Fruit fly (Drosophila melanogaster) whole organism, prepupa: ENCODE results near the gene CG45493.
A peak's percentile ranks its signal among the peaks of the same experiment; 100 is the strongest.
"Not testable (repeated sequence)": the region's sequence is repeated elsewhere in the genome, so short reads cannot be mapped to it uniquely, and the experiment has no call there.

ENCODE experiments used
- CG10669 ChIP-seq: fragments of 200-800 bp; sonication (Bioruptor generic); optimal IDR thresholded peaks from 3 replicates; lab custom pipeline; 2018; ENCODE audit warnings: missing biosample characterization, mild to moderate bottlenecking, missing genetic modification characterization, moderate library complexity
- CG11294 ChIP-seq: fragments of 200-800 bp; sonication (Bioruptor generic); IDR thresholded peaks from 2 replicates; pipeline ENCODE4 v1.3.6; 2022; ENCODE audit warnings: missing biosample characterization, missing genetic modification characterization
- CG11902 ChIP-seq: fragments of 200-800 bp; sonication (Bioruptor generic); optimal IDR thresholded peaks from 3 replicates; lab custom pipeline; 2016; ENCODE audit warnings: missing biosample characterization, missing genetic modification characterization
- CG15336 ChIP-seq: fragments of 200-800 bp; sonication (Bioruptor generic); IDR thresholded peaks from 2 replicates; pipeline ENCODE4 v1.3.6; 2022; ENCODE audit warnings: missing biosample characterization, missing genetic modification characterization
- CG16779 ChIP-seq: fragments of 200-800 bp; sonication (Bioruptor generic); optimal IDR thresholded peaks from 3 replicates; lab custom pipeline; 2017; ENCODE audit warnings: missing biosample characterization, mild to moderate bottlenecking, missing genetic modification characterization
- CG31627 ChIP-seq: fragments of 200-800 bp; sonication (Bioruptor generic); optimal IDR thresholded peaks from 3 replicates; lab custom pipeline; 2016; ENCODE audit warnings: missing biosample characterization, missing genetic modification characterization
- CG32006 ChIP-seq: fragments of 200-800 bp; sonication (Bioruptor generic); optimal IDR thresholded peaks from 3 replicates; lab custom pipeline; 2017; ENCODE audit warnings: missing biosample characterization, mild to moderate bottlenecking, missing genetic modification characterization
- CG6276 ChIP-seq: fragments of 200-800 bp; sonication (Bioruptor generic); optimal IDR thresholded peaks from 2 replicates; lab custom pipeline; 2017; ENCODE audit warnings: missing biosample characterization, mild to moderate bottlenecking, missing genetic modification characterization
- CG6792 ChIP-seq: fragments of 200-800 bp; sonication (Bioruptor generic); optimal IDR thresholded peaks from 3 replicates; lab custom pipeline; 2016; ENCODE audit warnings: missing biosample characterization, missing genetic modification characterization
- CG6854 ChIP-seq: fragments of 200-800 bp; sonication (Bioruptor generic); optimal IDR thresholded peaks from 2 replicates; lab custom pipeline; 2017; ENCODE audit warnings: missing biosample characterization, mild to moderate bottlenecking, missing genetic modification characterization
- CG8319 ChIP-seq: fragments of 200-800 bp; sonication (Bioruptor generic); optimal IDR thresholded peaks from 3 replicates; lab custom pipeline; 2016; ENCODE audit warnings: missing biosample characterization, missing genetic modification characterization
- CG8632 ChIP-seq: fragments of 200-800 bp; sonication (Bioruptor generic); optimal IDR thresholded peaks from 3 replicates; lab custom pipeline; 2016; ENCODE audit warnings: missing biosample characterization, missing genetic modification characterization
- CG9139 ChIP-seq: fragments of 200-800 bp; sonication (Bioruptor generic); optimal IDR thresholded peaks from 3 replicates; lab custom pipeline; 2017; ENCODE audit warnings: missing biosample characterization, mild to moderate bottlenecking, missing genetic modification characterization
- Eip93F ChIP-seq: fragments of 200-800 bp; sonication (Bioruptor generic); optimal IDR thresholded peaks from 2 replicates; lab custom pipeline; 2016; ENCODE audit warnings: missing biosample characterization, mild to moderate bottlenecking, missing genetic modification characterization
- Ets96B ChIP-seq: fragments of 200-800 bp; optimal IDR thresholded peaks from 2 replicates; lab custom pipeline; 2019; ENCODE audit warnings: missing biosample characterization, mild to moderate bottlenecking, missing genetic modification characterization, moderate library complexity
- Hr4 ChIP-seq: fragments of 200-800 bp; sonication (Bioruptor generic); optimal IDR thresholded peaks from 3 replicates; lab custom pipeline; 2016; ENCODE audit warnings: missing biosample characterization, missing genetic modification characterization
- OdsH ChIP-seq: fragments of 200-800 bp; sonication (Bioruptor generic); optimal IDR thresholded peaks from 3 replicates; lab custom pipeline; 2016; ENCODE audit warnings: missing biosample characterization, missing genetic modification characterization
- Smox ChIP-seq: fragments of 200-800 bp; sonication (Bioruptor generic); optimal IDR thresholded peaks from 3 replicates; lab custom pipeline; 2016; ENCODE audit warnings: missing biosample characterization, missing genetic modification characterization
- Sox102F ChIP-seq: fragments of 200-800 bp; sonication (Bioruptor generic); optimal IDR thresholded peaks from 2 replicates; lab custom pipeline; 2016; ENCODE audit warnings: missing biosample characterization, mild to moderate bottlenecking, missing genetic modification characterization
- Sox14 ChIP-seq: fragments of 200-800 bp; sonication (Bioruptor generic); optimal IDR thresholded peaks from 3 replicates; lab custom pipeline; 2016; ENCODE audit warnings: missing biosample characterization, missing genetic modification characterization
- Sox15 ChIP-seq: fragments of 200-800 bp; sonication (Bioruptor generic); optimal IDR thresholded peaks from 3 replicates; lab custom pipeline; 2016; ENCODE audit warnings: missing biosample characterization, missing genetic modification characterization
- achi ChIP-seq: fragments of 200-800 bp; sonication (Bioruptor generic); optimal IDR thresholded peaks from 3 replicates; lab custom pipeline; 2016; ENCODE audit warnings: missing biosample characterization, missing genetic modification characterization
- acj6 ChIP-seq: fragments of 200-800 bp; sonication (Bioruptor generic); optimal IDR thresholded peaks from 3 replicates; lab custom pipeline; 2016; ENCODE audit warnings: missing biosample characterization, missing genetic modification characterization
- dsx ChIP-seq: fragments of 200-800 bp; optimal IDR thresholded peaks from 3 replicates; lab custom pipeline; 2019; ENCODE audit warnings: missing biosample characterization, mild to moderate bottlenecking, missing genetic modification characterization, moderate library complexity; ENCODE audit not compliant: poor library complexity, severe bottlenecking
- eg ChIP-seq: fragments of 200-800 bp; sonication (Bioruptor generic); IDR thresholded peaks from 3 replicates; pipeline ENCODE4 v1.3.6; 2022; ENCODE audit warnings: missing biosample characterization, missing genetic modification characterization
- esn ChIP-seq: fragments of 200-800 bp; sonication (Bioruptor generic); optimal IDR thresholded peaks from 2 replicates; lab custom pipeline; 2016; ENCODE audit warnings: missing biosample characterization, mild to moderate bottlenecking, missing genetic modification characterization, moderate library complexity
- fkh ChIP-seq: fragments of 200-800 bp; sonication (Bioruptor generic); optimal IDR thresholded peaks from 3 replicates; lab custom pipeline; 2017; ENCODE audit warnings: missing biosample characterization, mild to moderate bottlenecking, missing genetic modification characterization, moderate library complexity
- lz ChIP-seq: fragments of 200-800 bp; sonication (Bioruptor generic); optimal IDR thresholded peaks from 3 replicates; lab custom pipeline; 2016; ENCODE audit warnings: missing biosample characterization, missing genetic modification characterization
- pdm3 ChIP-seq: fragments of 200-800 bp; sonication (Bioruptor generic); optimal IDR thresholded peaks from 3 replicates; lab custom pipeline; 2016; ENCODE audit warnings: missing biosample characterization, missing genetic modification characterization
- topi ChIP-seq: fragments of 200-800 bp; sonication (Bioruptor generic); optimal IDR thresholded peaks from 3 replicates; lab custom pipeline; 2016; ENCODE audit warnings: missing biosample characterization, missing genetic modification characterization
- vri ChIP-seq: fragments of 200-800 bp; sonication (Bioruptor generic); optimal IDR thresholded peaks from 3 replicates; lab custom pipeline; 2016; ENCODE audit warnings: missing biosample characterization, mild to moderate bottlenecking, missing genetic modification characterization

CG45493 gene

DNA sequence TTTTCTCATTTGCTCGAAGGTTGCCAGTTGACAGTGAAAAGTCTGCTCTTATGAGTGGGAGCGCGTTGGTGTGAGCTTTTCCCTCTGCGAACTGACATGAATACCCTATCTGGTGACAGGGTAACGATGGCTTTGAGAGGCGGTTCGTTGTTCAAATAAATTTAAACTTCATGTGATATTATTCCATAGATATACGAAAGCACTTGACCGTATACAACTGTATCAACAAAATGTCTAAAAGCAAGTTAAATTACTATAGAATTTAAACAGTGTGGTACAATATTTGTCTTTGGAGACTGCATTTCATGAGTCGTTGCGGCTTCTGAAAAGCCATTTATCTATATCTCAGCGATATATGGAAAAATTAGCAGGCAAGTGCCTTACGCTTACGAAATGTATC is 15.5 kb upstream of the CG45493 start (continued):
- TF ChIP-seq Sox14 (GFP tag; lab: Kevin White, UChicago) (peak; percentile 44), OdsH (peak; percentile 57), CG6276 (GFP tag; lab: Kevin White, UChicago) (no peak), CG15336 (0 out of 2 replicates have a peak, but pooled peaks have one; percentile 21), esn (peak; percentile 55), eg (GFP tag; lab: Robert Waterston, UW) (no peak), CG31627 (GFP tag; lab: Kevin White, UChicago) (peak; percentile 51), CG10669 (GFP tag; lab: Kevin White, UChicago) (peak; percentile 14), Sox15 (no peak), vri (GFP tag; lab: Kevin White, UChicago) (peak; percentile 55), CG6792 (GFP tag; lab: Kevin White, UChicago) (peak; percentile 59)

DNA sequence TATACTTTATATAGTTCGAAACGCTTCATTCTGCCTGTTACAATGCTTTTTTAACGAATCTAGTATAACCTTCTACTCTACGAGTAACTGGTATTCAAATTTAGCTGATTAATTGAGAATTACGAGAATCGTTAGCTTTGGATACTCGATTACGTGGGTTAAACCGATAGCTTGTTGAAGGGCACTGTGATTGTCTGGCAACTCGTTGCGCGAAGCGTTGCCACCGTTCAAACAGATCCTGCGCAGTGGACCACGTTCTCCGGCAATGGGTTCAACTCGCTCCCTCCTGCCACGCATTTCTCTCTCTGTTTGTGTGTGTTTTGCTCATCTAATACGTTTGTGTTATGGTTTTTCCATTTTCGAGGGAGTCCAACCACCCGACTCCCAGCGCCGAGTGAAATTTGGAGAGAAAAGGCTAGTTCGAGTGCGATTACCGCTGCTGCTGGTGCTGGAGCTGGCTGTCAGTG is 12.2 kb upstream of the CG45493 start, which contains the start of gene Nep3:
TSS of gene Nep3 (plus strand) at position 417 of the 467 bp plus-strand sequence.
- TF ChIP-seq CG6276 (GFP tag; lab: Kevin White, UChicago) (no peak), Eip93F (GFP tag; lab: Kevin White, UChicago) (no peak), acj6 (no peak), eg (GFP tag; lab: Robert Waterston, UW) (no peak), Smox (GFP tag; lab: Kevin White, UChicago) (no peak), fkh (GFP tag; lab: Kevin White, UChicago) (no peak), CG15336 (no peak), esn (no peak), achi (GFP tag; lab: Kevin White, UChicago) (no peak), CG9139 (GFP tag; lab: Kevin White, UChicago) (no peak), CG6854 (no peak)
- TF ChIP-seq, all 60 proteins: peak for 0

DNA sequence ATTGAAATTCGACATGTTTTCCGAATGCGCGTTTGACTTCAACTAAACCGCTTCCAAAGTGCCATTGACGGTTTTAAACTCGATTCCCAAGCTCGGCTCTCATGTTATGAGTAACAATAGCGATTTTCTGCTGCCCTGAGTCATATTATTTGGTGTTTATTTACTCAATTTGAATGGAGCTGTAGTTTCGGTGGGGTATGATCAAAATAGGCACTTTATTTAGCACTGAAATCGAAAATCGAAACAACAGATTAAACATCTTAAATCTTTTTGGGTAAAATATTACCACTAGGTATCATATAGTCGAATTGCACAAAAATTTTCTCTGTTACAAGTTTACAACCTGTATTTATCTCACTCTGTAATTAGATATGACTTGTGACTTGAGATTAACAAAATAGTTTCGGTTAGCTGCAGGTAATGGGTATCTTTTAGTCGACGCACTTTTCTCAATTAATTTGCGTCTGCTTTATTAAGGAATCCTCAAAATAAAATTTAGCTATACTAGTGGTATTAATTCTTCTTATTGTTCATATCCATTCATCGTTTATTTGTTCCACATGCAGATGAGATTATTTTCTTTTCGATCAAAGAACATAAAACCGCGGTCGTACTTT is 10.8 kb upstream of the CG45493 start, which contains the start of gene CG12655:
TSS of gene CG12655 (minus strand) at position 51 of the 617 bp plus-strand sequence.
- no peak for TF ChIP-seq Ets96B (tag; lab: Kevin White, UChicago)
- TF ChIP-seq acj6, result no peak
- TF ChIP-seq Hr4 (GFP tag; lab: Kevin White, UChicago), result no peak
- no peak for TF ChIP-seq topi (GFP tag; lab: Kevin White, UChicago)
- TF ChIP-seq esn, result no peak
- no peak for TF ChIP-seq CG8632 (GFP tag; lab: Kevin White, UChicago)
- TF ChIP-seq CG6276 (GFP tag; lab: Kevin White, UChicago), result no peak
- no peak for TF ChIP-seq CG16779
- no peak for TF ChIP-seq OdsH
- no peak for TF ChIP-seq CG11294 (GFP tag; lab: Robert Waterston, UW)
- TF ChIP-seq pdm3 (GFP tag; lab: Kevin White, UChicago), result no peak

DNA sequence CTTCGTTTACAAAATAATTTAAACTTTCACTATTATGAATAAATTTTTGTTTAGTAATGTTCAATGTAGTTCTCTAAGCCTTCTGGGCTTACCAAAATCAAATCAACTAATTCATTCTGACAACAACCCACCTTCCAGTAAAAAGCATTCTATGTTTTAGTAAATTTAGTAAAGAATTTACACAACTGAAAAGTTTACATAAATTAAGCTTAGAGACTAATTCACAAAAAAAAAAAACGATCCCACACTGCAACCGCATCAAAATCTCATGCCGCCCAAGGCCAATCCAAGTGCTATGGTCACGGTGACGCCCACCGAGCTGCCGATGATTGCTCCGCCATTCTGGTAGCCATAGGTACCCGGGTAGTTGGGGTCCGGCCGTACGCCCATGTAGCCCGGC is 9.6 kb upstream of the CG45493 start, which contains the start of gene CG43784:
TSS of gene CG43784 (minus strand) at position 101 of the 400 bp plus-strand sequence.
- not testable (repeated sequence) for TF ChIP-seq Sox102F, Eip93F, CG8319 (GFP tag; lab: Kevin White, UChicago)

DNA sequence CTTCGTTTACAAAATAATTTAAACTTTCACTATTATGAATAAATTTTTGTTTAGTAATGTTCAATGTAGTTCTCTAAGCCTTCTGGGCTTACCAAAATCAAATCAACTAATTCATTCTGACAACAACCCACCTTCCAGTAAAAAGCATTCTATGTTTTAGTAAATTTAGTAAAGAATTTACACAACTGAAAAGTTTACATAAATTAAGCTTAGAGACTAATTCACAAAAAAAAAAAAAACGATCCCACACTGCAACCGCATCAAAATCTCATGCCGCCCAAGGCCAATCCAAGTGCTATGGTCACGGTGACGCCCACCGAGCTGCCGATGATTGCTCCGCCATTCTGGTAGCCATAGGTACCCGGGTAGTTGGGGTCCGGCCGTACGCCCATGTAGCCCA is 4.8 kb upstream of the CG45493 start, which contains the start of gene CG45494:
TSS of gene CG45494 (minus strand) at position 101 of the 400 bp plus-strand sequence.
- not testable (repeated sequence) for TF ChIP-seq esn; CG8319 (GFP tag; lab: Kevin White, UChicago); CG11902

DNA sequence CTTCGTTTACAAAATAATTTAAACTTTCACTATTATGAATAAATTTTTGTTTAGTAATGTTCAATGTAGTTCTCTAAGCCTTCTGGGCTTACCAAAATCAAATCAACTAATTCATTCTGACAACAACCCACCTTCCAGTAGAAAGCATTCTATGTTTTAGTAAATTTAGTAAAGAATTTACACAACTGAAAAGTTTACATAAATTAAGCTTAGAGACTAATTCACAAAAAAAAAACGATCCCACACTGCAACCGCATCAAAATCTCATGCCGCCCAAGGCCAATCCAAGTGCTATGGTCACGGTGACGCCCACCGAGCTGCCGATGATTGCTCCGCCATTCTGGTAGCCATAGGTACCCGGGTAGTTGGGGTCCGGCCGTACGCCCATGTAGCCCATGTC is 4.6 kb downstream of the CG45493 start, which contains the start of gene CG45492:
TSS of gene CG45492 (minus strand) at position 101 of the 400 bp plus-strand sequence.
- TF ChIP-seq CG32006; lz (GFP tag; lab: Kevin White, UChicago); dsx (GFP tag; lab: Kevin White, UChicago): not testable (repeated sequence)
